Fruit fly (Drosophila melanogaster): ENCODE results near the gene lilli.

Gene lilli

DNA sequence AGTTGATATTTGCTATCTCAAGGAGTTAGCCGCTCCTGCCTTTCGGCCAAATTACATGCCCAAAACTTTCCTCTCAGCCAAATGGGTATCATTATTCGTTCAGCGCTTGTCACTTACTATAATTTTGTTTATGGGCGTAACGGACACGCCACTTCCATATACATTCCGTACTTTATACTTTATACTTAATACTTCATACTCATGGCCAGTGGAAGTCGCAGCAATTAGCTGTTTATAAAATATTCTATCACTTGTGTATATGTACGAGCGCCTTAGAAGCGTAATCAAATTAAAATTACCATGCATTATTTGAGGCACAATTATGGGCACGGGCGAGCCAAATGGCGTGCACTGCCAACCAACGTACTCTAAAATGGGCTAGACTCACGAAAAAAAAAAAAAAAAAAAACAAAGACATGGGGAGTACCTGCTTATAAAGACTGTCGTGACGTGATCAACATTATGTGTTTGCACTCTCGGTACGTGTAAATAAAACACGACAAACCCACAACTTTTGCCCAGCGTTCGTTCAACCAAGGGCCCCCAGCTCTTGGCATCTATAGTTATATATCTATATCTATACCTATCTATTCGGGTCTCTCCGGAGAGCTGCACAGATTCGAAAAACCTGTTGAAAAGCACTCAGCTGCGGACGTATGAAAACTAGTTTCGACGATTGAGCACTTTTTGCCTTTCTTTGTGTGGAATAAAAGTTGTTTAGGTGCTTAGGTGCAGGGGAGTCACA is 24.4 kb upstream of the lilli start:
- TF ChIP-seq CTCF (optimal IDR thresholded peaks at IDR 0.05) (no peak), CG8478 (optimal IDR thresholded peaks at IDR 0.05) (no peak)

dm6 chr2L:2861885-2862620 is 23.7 kb upstream of the lilli start:
- TF ChIP-seq CG8478 (optimal IDR thresholded peaks at IDR 0.05), result no peak
- no peak for TF ChIP-seq CTCF (optimal IDR thresholded peaks at IDR 0.05)

- no peak for TF ChIP-seq CTCF (optimal IDR thresholded peaks at IDR 0.05)
- no peak for TF ChIP-seq CG8478 (optimal IDR thresholded peaks at IDR 0.05)
These were observed 23.1 kb upstream of the lilli start for dm6 chr2L:2862621-2862962.

dm6 chr2L:2864601-2865000 is 21.1 kb upstream of the lilli start:
- TF ChIP-seq CTCF (optimal IDR thresholded peaks at IDR 0.05) (no peak), CG8478 (optimal IDR thresholded peaks at IDR 0.05) (no peak)

- TF ChIP-seq CG8478 (optimal IDR thresholded peaks at IDR 0.05) (no peak), CTCF (optimal IDR thresholded peaks at IDR 0.05) (no peak)
These were observed 20.0 kb upstream of the lilli start for dm6 chr2L:2865560-2866309.

dm6 chr2L:2869008-2869702 is 16.6 kb upstream of the lilli start, which contains the start of gene CG8813:
Gene CG8813 (plus strand): TSS chr2L:2869652.
- TF ChIP-seq CG8478 (optimal IDR thresholded peaks at IDR 0.05), result no peak
- TF ChIP-seq CTCF (optimal IDR thresholded peaks at IDR 0.05), result no peak

DNA sequence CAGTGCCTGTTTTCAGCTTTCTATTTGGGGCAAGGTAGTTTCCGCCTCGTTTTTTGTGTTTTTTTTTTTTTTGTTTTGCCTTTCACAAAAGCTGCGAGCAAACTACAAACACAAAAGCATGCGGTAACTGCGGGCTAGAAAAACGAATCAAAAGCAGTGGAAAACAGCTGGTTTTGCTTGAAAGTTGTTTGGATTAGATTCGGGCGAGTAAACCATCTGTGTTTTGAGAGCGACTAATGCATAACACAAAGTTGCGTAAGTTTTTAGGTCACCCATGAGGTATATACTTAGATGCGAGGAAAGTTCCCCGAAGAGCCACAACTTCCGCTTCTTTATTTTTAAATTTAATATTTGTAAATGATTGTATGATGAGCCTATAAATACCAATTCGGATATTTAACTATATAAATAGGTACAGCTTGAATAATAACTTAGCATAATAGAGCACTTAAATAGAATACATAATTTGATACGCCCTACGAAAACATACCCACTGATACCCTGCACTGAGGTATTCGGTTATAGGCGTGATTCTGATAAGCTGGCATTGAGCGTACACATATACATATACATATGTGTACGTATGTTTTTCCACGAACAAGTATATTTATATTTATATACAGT is 13.3 kb upstream of the lilli start:
- TF ChIP-seq CG8478 (optimal IDR thresholded peaks at IDR 0.05) (no peak), CTCF (optimal IDR thresholded peaks at IDR 0.05) (no peak)

DNA sequence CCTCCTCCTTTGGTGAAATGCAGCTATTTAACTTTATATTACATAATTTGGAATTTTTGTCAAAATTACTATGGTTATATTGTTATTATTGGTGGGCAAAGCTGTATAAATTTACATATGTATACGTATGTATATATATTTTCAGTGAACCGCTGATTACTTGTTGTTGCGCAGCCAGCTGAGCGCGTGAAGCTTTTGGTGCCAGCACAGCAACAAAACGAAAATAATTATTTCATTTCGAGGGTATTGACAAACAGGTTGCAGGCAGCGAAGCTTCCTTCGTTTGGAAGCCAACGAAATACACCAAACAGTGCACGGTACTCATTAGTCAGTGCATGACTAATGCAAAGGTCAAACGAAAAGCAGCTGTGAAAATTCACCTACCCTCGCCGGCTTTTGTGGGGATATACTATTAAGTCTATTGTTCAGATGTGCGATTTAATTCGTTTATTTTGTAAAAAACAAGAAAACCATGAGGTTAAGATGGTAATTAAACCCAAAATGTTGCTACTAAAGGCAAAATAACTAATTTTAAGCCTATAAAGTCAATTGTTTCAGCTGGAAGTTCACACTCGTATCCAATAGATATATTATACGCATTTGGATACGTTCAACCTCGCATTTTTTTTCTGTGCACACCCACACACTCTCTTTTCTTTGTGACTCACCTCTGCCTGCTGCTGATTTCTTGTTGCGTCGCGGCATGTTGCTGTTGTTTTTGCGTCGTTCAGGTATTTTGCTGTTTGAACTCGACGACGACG is 12.6 kb upstream of the lilli start:
- TF ChIP-seq CTCF (optimal IDR thresholded peaks at IDR 0.05) (no peak), CG8478 (optimal IDR thresholded peaks at IDR 0.05) (no peak)

dm6 chr2L:2873729-2874127 is 12.0 kb upstream of the lilli start:
- TF ChIP-seq CG8478 (optimal IDR thresholded peaks at IDR 0.05) (no peak), CTCF (optimal IDR thresholded peaks at IDR 0.05) (no peak)

DNA sequence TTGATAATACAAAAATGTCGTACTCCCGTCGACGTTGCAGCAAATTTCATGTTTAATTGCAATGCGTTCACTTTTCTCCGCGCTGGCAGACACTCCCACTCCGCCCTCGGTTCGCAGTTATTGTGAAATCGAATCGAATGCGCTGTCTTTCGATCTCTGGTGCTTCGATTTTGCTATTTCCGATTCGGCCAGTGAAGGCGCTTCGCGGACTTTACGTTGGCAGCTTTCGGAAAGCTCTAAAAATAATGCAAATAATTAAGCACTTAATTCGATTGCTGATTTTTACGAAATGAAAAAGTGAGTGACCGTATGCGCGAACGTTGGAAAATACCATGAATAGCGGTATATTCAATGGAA is 11.6 kb upstream of the lilli start, which contains the start of gene Ifrd1:
Gene Ifrd1 (minus strand): TSS at position 305 of the 357 bp plus-strand sequence.
- TF ChIP-seq CG8478 (optimal IDR thresholded peaks at IDR 0.05), result no peak
- TF ChIP-seq CTCF (optimal IDR thresholded peaks at IDR 0.05), result no peak

dm6 chr2L:2874542-2875194 is 11.1 kb upstream of the lilli start, which contains the start of gene CG8814:
Gene CG8814 (plus strand): TSS chr2L:2874890.
- no peak for TF ChIP-seq CTCF (optimal IDR thresholded peaks at IDR 0.05)
- no peak for TF ChIP-seq CG8478 (optimal IDR thresholded peaks at IDR 0.05)

DNA sequence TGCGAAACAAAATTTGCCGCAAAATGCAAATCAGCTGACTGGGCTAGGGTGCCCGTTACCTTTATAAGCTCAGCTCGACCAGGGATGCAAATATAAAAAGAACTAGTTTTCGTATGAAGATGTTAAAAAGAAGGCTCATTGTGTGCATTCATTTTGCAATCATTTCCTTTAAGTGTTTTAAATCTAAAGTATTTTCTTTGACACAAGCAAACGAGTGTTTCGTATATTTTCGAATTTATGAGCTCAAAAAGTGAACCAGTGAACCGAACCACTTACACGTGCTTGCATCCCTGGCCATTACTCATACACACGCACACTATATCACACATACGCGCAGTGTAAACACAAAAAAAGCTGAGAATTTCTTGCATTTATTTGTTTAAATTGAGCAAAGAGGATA is 7.5 kb upstream of the lilli start, which contains the start of the genes Prx6a and Sbat:
Gene Prx6a (minus strand): TSS at position 45 of the 400 bp plus-strand sequence.
Gene Sbat (plus strand): TSS at position 157 of the 400 bp plus-strand sequence.
- TF ChIP-seq CTCF (optimal IDR thresholded peaks at IDR 0.05) (no peak), CG8478 (optimal IDR thresholded peaks at IDR 0.05) (no peak)

DNA sequence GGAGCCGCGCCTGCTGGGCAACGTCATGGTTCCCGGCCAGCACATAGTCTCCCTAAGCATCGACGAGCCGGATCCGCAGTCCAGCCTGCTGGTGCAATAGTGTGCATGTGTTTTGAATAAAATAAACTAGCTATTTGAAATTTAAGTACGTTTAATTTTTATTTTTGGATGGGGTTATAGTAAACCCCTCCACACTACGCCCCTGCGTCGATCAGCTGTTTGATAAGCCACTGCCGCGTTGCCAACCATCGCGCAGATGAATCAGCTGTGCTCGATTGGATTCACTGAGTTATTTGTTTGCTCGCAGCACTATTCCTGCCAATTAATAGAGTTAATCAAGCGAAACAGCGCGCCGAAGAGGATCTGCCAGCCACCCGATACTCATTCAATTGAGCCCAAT is 6.9 kb upstream of the lilli start, which contains the start of gene RabGGTb:
Gene RabGGTb (plus strand): TSS at position 254 of the 400 bp plus-strand sequence.
- TF ChIP-seq CTCF (optimal IDR thresholded peaks at IDR 0.05) (no peak), CG8478 (optimal IDR thresholded peaks at IDR 0.05) (no peak)

All from S2 (cell line).